Fruit fly (Drosophila melanogaster) whole organism, embryonic: ENCODE data around the gene CG9986.
A peak's percentile ranks its signal among the peaks of the same experiment; 100 is the strongest.

ENCODE experiments used
- Adf1 ChIP-seq: fragments of 200-800 bp; sonication (Bioruptor generic); IDR thresholded peaks from 2 replicates; pipeline ENCODE4 v1.3.6; 2022; ENCODE audit warnings: missing biosample characterization, missing genetic modification characterization
- Aef1 ChIP-seq: fragments of 200-800 bp; sonication (Bioruptor generic); IDR thresholded peaks from 3 replicates; pipeline ENCODE4 v1.3.6; 2022; ENCODE audit warnings: missing biosample characterization, missing genetic modification characterization
- CG10366 ChIP-seq: fragments of 200-800 bp; sonication (Bioruptor generic); IDR thresholded peaks from 2 replicates; pipeline ENCODE4 v1.3.6; 2022; ENCODE audit warnings: missing biosample characterization, missing genetic modification characterization
- CG10565 ChIP-seq: fragments of 200-800 bp; sonication (Bioruptor generic); optimal IDR thresholded peaks from 3 replicates; lab custom pipeline; 2016; ENCODE audit warnings: missing biosample characterization, mild to moderate bottlenecking, missing genetic modification characterization
- CG12155 ChIP-seq: fragments of 200-800 bp; sonication (Bioruptor generic); optimal IDR thresholded peaks from 3 replicates; lab custom pipeline; 2016; ENCODE audit warnings: missing biosample characterization, missing genetic modification characterization
- CG1233 ChIP-seq: fragments of 200-800 bp; sonication (Bioruptor generic); optimal IDR thresholded peaks from 4 replicates; lab custom pipeline; 2018; ENCODE audit warnings: missing biosample characterization, mild to moderate bottlenecking, missing genetic modification characterization
- CG13296 ChIP-seq: fragments of 200-800 bp; sonication (Bioruptor generic); optimal IDR thresholded peaks from 3 replicates; lab custom pipeline; 2018; ENCODE audit warnings: missing biosample characterization, mild to moderate bottlenecking, missing genetic modification characterization
- CG13424 ChIP-seq: fragments of 200-800 bp; sonication (Bioruptor generic); optimal IDR thresholded peaks from 2 replicates; lab custom pipeline; 2019; ENCODE audit warnings: missing biosample characterization, mild to moderate bottlenecking, missing genetic modification characterization, moderate library complexity
- CG14014 ChIP-seq: fragments of 200-800 bp; sonication (Bioruptor generic); IDR thresholded peaks from 2 replicates; pipeline ENCODE4 v1.3.6; 2022; ENCODE audit warnings: missing biosample characterization, missing genetic modification characterization
- CG14050 ChIP-seq: fragments of 200-800 bp; sonication (Bioruptor generic); IDR thresholded peaks from 3 replicates; pipeline ENCODE4 v1.3.6; 2022; ENCODE audit warnings: missing biosample characterization, missing genetic modification characterization
- CG15514 ChIP-seq: fragments of 200-800 bp; sonication (Bioruptor generic); optimal IDR thresholded peaks from 3 replicates; lab custom pipeline; 2017; ENCODE audit warnings: missing biosample characterization, missing genetic modification characterization, mild to moderate bottlenecking, moderate library complexity, missing genetic modification reagents
- CG15601 ChIP-seq: fragments of 200-800 bp; sonication (Bioruptor generic); optimal IDR thresholded peaks from 3 replicates; lab custom pipeline; 2019; ENCODE audit warnings: missing biosample characterization, mild to moderate bottlenecking, missing genetic modification characterization, moderate library complexity
- CG1603 ChIP-seq: fragments of 200-800 bp; sonication (Bioruptor generic); optimal IDR thresholded peaks from 2 replicates; lab custom pipeline; 2019; ENCODE audit warnings: missing biosample characterization, mild to moderate bottlenecking, missing genetic modification characterization, moderate library complexity
- CG2678 ChIP-seq: fragments of 200-800 bp; sonication (Bioruptor generic); optimal IDR thresholded peaks from 3 replicates; lab custom pipeline; 2019; ENCODE audit warnings: missing biosample characterization, mild to moderate bottlenecking, missing genetic modification characterization, moderate library complexity
- CG2712 ChIP-seq: fragments of 200-800 bp; optimal IDR thresholded peaks from 3 replicates; lab custom pipeline; 2019; ENCODE audit warnings: missing biosample characterization, mild to moderate bottlenecking, missing genetic modification characterization, moderate library complexity
- CG31441 ChIP-seq: fragments of 200-800 bp; sonication (Bioruptor generic); IDR thresholded peaks from 2 replicates; pipeline ENCODE4 v1.3.6; 2022; ENCODE audit warnings: missing biosample characterization, missing genetic modification characterization
- CG32532 ChIP-seq: fragments of 200-800 bp; sonication (Bioruptor generic); IDR thresholded peaks from 2 replicates; pipeline ENCODE4 v1.3.6; 2022; ENCODE audit warnings: missing biosample characterization, missing genetic modification characterization
- CG6791 ChIP-seq: fragments of 200-800 bp; sonication (Bioruptor generic); IDR thresholded peaks from 3 replicates; pipeline ENCODE4 v1.3.6; 2022; ENCODE audit warnings: missing biosample characterization, missing genetic modification characterization; ENCODE audit not compliant: partially characterized antibody
- CG7786 ChIP-seq: fragments of 200-800 bp; sonication (Bioruptor generic); optimal IDR thresholded peaks from 2 replicates; lab custom pipeline; 2016; ENCODE audit warnings: missing biosample characterization, missing genetic modification characterization
- CG7839 ChIP-seq: fragments of 200-800 bp; sonication (Bioruptor generic); optimal IDR thresholded peaks from 3 replicates; lab custom pipeline; 2018; ENCODE audit warnings: missing biosample characterization, mild to moderate bottlenecking, missing genetic modification characterization, moderate library complexity
- CG9932 ChIP-seq: fragments of 200-800 bp; sonication (Bioruptor generic); IDR thresholded peaks from 2 replicates; pipeline ENCODE4 v1.3.6; 2022; ENCODE audit warnings: missing biosample characterization, missing genetic modification characterization
- D19B ChIP-seq: fragments of 200-800 bp; sonication (Bioruptor generic); optimal IDR thresholded peaks from 2 replicates; lab custom pipeline; 2017; ENCODE audit warnings: missing biosample characterization, mild to moderate bottlenecking, missing genetic modification characterization
- Dad ChIP-seq: fragments of 200-800 bp; sonication (Bioruptor generic); optimal IDR thresholded peaks from 3 replicates; lab custom pipeline; 2016; ENCODE audit warnings: missing biosample characterization, missing genetic modification characterization
- HHEX ChIP-seq: fragments of 200-800 bp; sonication (Bioruptor generic); optimal IDR thresholded peaks from 3 replicates; lab custom pipeline; 2017; ENCODE audit warnings: missing biosample characterization, mild to moderate bottlenecking, missing genetic modification characterization, missing genetic modification reagents
- Lim3 ChIP-seq: fragments of 200-800 bp; sonication (Bioruptor generic); IDR thresholded peaks from 2 replicates; pipeline ENCODE4 v1.3.6; 2022; ENCODE audit warnings: missing biosample characterization, missing genetic modification characterization
- Med ChIP-seq: fragments of 200-800 bp; sonication (Bioruptor generic); peaks from one replicate; lab custom pipeline; 2016; ENCODE audit warnings: missing biosample characterization, missing genetic modification characterization, mild to moderate bottlenecking, inconsistent platforms, moderate library complexity
- Neu2 ChIP-seq: fragments of 200-800 bp; sonication (Bioruptor generic); optimal IDR thresholded peaks from 3 replicates; lab custom pipeline; 2016; ENCODE audit warnings: missing biosample characterization, missing genetic modification characterization, borderline replicate concordance
- Oli ChIP-seq: fragments of 200-800 bp; sonication (Bioruptor generic); optimal IDR thresholded peaks from 2 replicates; lab custom pipeline; 2018; ENCODE audit warnings: missing biosample characterization, mild to moderate bottlenecking, missing genetic modification characterization, moderate library complexity
- Pdp1 ChIP-seq, 2 experiments: fragments of 200-800 bp; sonication (Bioruptor generic); optimal IDR thresholded peaks; 3 replicates each; lab custom pipeline; 2016; ENCODE audit warnings: missing biosample characterization in 2 of 2, missing genetic modification characterization in 2 of 2, mild to moderate bottlenecking in 1 of 2, moderate library complexity in 1 of 2
- Side ChIP-seq: fragments of 200-800 bp; sonication (Bioruptor generic); optimal IDR thresholded peaks from 2 replicates; lab custom pipeline; 2016; ENCODE audit warnings: missing biosample characterization, missing genetic modification characterization
- Stat92E ChIP-seq, 3 experiments: fragments of >200 bp in 2 of 3; fragments of 200-800 bp in 1 of 3; sonication (Bioruptor generic) in 1 of 3; optimal IDR thresholded peaks; 2 replicates each; lab custom pipeline; 2017 to 2019; ENCODE audit warnings: missing biosample characterization in 3 of 3, missing genetic modification characterization in 3 of 3, mild to moderate bottlenecking in 1 of 3, moderate library complexity in 1 of 3
- ap ChIP-seq: fragments of 200-800 bp; sonication (Bioruptor generic); IDR thresholded peaks from 2 replicates; pipeline ENCODE4 v1.3.6; 2022; ENCODE audit warnings: missing biosample characterization, missing genetic modification characterization
- ato ChIP-seq: fragments of 200-800 bp; sonication (Bioruptor generic); IDR thresholded peaks from 2 replicates; pipeline ENCODE4 v1.3.6; 2022; ENCODE audit warnings: missing biosample characterization, missing genetic modification characterization; ENCODE audit not compliant: partially characterized antibody
- cato ChIP-seq: fragments of 200-800 bp; sonication (Bioruptor generic); optimal IDR thresholded peaks from 2 replicates; lab custom pipeline; 2016; ENCODE audit warnings: missing biosample characterization, missing genetic modification characterization, borderline replicate concordance
- chif ChIP-seq, 2 experiments: fragments of 200-800 bp; sonication (Bioruptor generic); optimal IDR thresholded peaks; 3 replicates each; lab custom pipeline; 2016; ENCODE audit warnings: missing biosample characterization in 2 of 2, missing genetic modification characterization in 2 of 2
- dati ChIP-seq: fragments of 200-800 bp; sonication (Bioruptor generic); IDR thresholded peaks from 2 replicates; pipeline ENCODE4 v1.3.6; 2022; ENCODE audit warnings: missing biosample characterization, missing genetic modification characterization
- disco-r ChIP-seq: fragments of 200-800 bp; sonication (Bioruptor generic); optimal IDR thresholded peaks from 2 replicates; lab custom pipeline; 2016; ENCODE audit warnings: missing biosample characterization, missing genetic modification characterization
- dm ChIP-seq: fragments of 200-800 bp; sonication (Bioruptor generic); optimal IDR thresholded peaks from 3 replicates; lab custom pipeline; 2016; ENCODE audit warnings: missing biosample characterization, missing genetic modification characterization
- dmrt99B ChIP-seq: fragments of 200-800 bp; sonication (Bioruptor generic); optimal IDR thresholded peaks from 2 replicates; lab custom pipeline; 2018; ENCODE audit warnings: missing biosample characterization, mild to moderate bottlenecking, missing genetic modification characterization, moderate library complexity
- fd96Cb ChIP-seq: fragments of 200-800 bp; sonication (Bioruptor generic); optimal IDR thresholded peaks from 2 replicates; lab custom pipeline; 2018; ENCODE audit warnings: missing biosample characterization, mild to moderate bottlenecking, missing genetic modification characterization, moderate library complexity
- gro ChIP-seq: fragments of 200-800 bp; sonication (Bioruptor generic); optimal IDR thresholded peaks from 2 replicates; lab custom pipeline; 2016; ENCODE audit warnings: missing biosample characterization, missing genetic modification characterization
- ham ChIP-seq: fragments of 200-800 bp; sonication (Bioruptor generic); IDR thresholded peaks from 2 replicates; pipeline ENCODE4 v1.3.6; 2022; ENCODE audit warnings: missing biosample characterization, missing genetic modification characterization
- hkb ChIP-seq, 2 experiments: fragments of 200-800 bp in 1 of 2; fragments of >200 bp in 1 of 2; sonication (Bioruptor generic) in 1 of 2; IDR thresholded peaks in 1 of 2; optimal IDR thresholded peaks in 1 of 2; 2 replicates each; pipeline versions ENCODE4 v1.3.6 to Lab custom; 2017 to 2022; ENCODE audit warnings: missing biosample characterization in 1 of 2, missing genetic modification characterization in 1 of 2
- mirr ChIP-seq: fragments of 200-800 bp; sonication (Bioruptor generic); optimal IDR thresholded peaks from 3 replicates; lab custom pipeline; 2018; ENCODE audit warnings: missing biosample characterization, mild to moderate bottlenecking, missing genetic modification characterization
- org-1 ChIP-seq: fragments of 200-800 bp; sonication (Bioruptor generic); optimal IDR thresholded peaks from 2 replicates; lab custom pipeline; 2017; ENCODE audit warnings: missing biosample characterization, missing genetic modification characterization
- otp ChIP-seq: fragments of 200-800 bp; sonication (Bioruptor generic); IDR thresholded peaks from 3 replicates; pipeline ENCODE4, ENCODE4 v1.3.6; 2022; ENCODE audit warnings: missing biosample characterization, missing genetic modification characterization
- sens ChIP-seq: fragments of 200-800 bp; sonication (Bioruptor generic); peaks from one replicate; lab custom pipeline; 2016; ENCODE audit warnings: missing biosample characterization, missing genetic modification characterization
- sqz ChIP-seq: fragments of 200-800 bp; sonication (Bioruptor generic); optimal IDR thresholded peaks from 3 replicates; lab custom pipeline; 2018; ENCODE audit warnings: missing biosample characterization, mild to moderate bottlenecking, missing genetic modification characterization
- trem ChIP-seq: fragments of 200-800 bp; optimal IDR thresholded peaks from 3 replicates; lab custom pipeline; 2019; ENCODE audit warnings: missing biosample characterization, mild to moderate bottlenecking, missing genetic modification characterization, moderate library complexity

Gene CG9986

dm6 chr3R:28586224-28586623 is 19.7 kb upstream of the CG9986 start (continued):
- TF ChIP-seq CG13296 (GFP tag; lab: Kevin White, UChicago) (no peak), Side (GFP tag; lab: Kevin White, UChicago) (no peak), CG2678 (tag; lab: Kevin White, UChicago) (no peak), chif (GFP tag; optimal IDR thresholded peaks at IDR 0.05; lab: Kevin White, UChicago) (no peak), CG12155 (no peak), CG2712 (tag; lab: Kevin White, UChicago) (no peak)

DNA sequence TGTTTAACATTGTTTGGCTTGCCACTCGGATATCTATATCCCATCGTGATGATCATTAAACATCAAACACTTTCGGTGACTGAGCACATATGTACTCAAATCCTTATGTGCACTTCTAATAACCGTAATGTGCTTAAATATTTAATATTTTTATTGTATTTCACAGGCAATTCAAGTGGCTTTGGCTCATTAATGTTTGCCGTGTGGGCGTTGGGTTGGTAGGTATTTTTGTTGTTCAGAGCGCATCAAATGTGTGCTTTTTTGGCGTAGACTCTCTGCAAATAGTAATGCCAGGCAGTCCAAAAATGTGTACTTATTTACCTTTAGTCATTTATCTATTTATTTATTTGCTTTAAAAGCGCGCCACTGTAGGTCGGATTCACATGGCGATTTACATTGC is 18.9 kb upstream of the CG9986 start:
- TF ChIP-seq Dad (GFP tag; lab: Kevin White, UChicago): no peak
- TF ChIP-seq CG14014 (GFP tag; lab: Robert Waterston, UW): peak; percentile 12; the same call in 1 of the 2 replicates
- peak; percentile 41 for TF ChIP-seq dmrt99B
- TF ChIP-seq Med (GFP tag; lab: Kevin White, UChicago): peak; percentile 73
- TF ChIP-seq ato (GFP tag; lab: Robert Waterston, UW): no peak
- TF ChIP-seq CG31441 (GFP tag; lab: Robert Waterston, UW): peak; percentile 60
- TF ChIP-seq HHEX (GFP tag; lab: Kevin White, UChicago): peak; percentile 20
- no peak for TF ChIP-seq CG10565 (GFP tag; lab: Kevin White, UChicago)
- TF ChIP-seq CG15514 (GFP tag; lab: Kevin White, UChicago): peak; percentile 5
- TF ChIP-seq cato: peak; percentile 18
- TF ChIP-seq CG13424 (tag; lab: Kevin White, UChicago): peak; percentile 32
- no peak for TF ChIP-seq CG9932 (GFP tag; lab: Robert Waterston, UW)
- no peak for TF ChIP-seq dati (GFP tag; lab: Robert Waterston, UW)
- no peak for TF ChIP-seq Aef1 (GFP tag; lab: Robert Waterston, UW)
- no peak for TF ChIP-seq fd96Cb
- TF ChIP-seq ham: no peak
- no peak for TF ChIP-seq trem (tag; lab: Kevin White, UChicago)
- TF ChIP-seq CG7839: peak; percentile 43
- no peak for TF ChIP-seq otp (GFP tag; lab: Robert Waterston, UW)
- TF ChIP-seq org-1 (GFP tag; lab: Kevin White, UChicago): peak; percentile 19
- no peak for TF ChIP-seq Adf1
- peak; percentile 60 for TF ChIP-seq CG1603
- no peak for TF ChIP-seq Neu2 (GFP tag; lab: Kevin White, UChicago)
- no peak for TF ChIP-seq disco-r (GFP tag; lab: Kevin White, UChicago)
- TF ChIP-seq CG32532 (GFP tag; lab: Robert Waterston, UW): no peak
- no peak for TF ChIP-seq hkb (optimal IDR thresholded peaks at IDR 0.05; lab: Kevin White, UChicago)
- TF ChIP-seq hkb (GFP tag; IDR thresholded peaks at IDR 0.05; lab: Robert Waterston, UW): peak; percentile 60; the same call in 1 of the 2 replicates
- TF ChIP-seq gro (GFP tag; lab: Kevin White, UChicago): no peak
- peak in 1 of 2 experiments; percentile 23 for TF ChIP-seq Pdp1 (GFP tag; optimal IDR thresholded peaks at IDR 0.05; lab: Kevin White, UChicago)
- TF ChIP-seq Stat92E (GFP tag; optimal IDR thresholded peaks at IDR 0.05; lab: Kevin White, UChicago): no peak
- no peak for TF ChIP-seq CG14050 (GFP tag; lab: Robert Waterston, UW)
- TF ChIP-seq CG7786: no peak
- TF ChIP-seq Lim3 (GFP tag; lab: Robert Waterston, UW): no peak
- peak; percentile 42 for TF ChIP-seq CG15601 (tag; lab: Kevin White, UChicago)
- TF ChIP-seq Oli: peak; percentile 28
- no peak for TF ChIP-seq CG6791
- no peak for TF ChIP-seq CG10366
- TF ChIP-seq dm (GFP tag; lab: Kevin White, UChicago): no peak
- no peak for TF ChIP-seq D19B (GFP tag; lab: Kevin White, UChicago)
- no peak for TF ChIP-seq ap
- no peak for TF ChIP-seq mirr
- TF ChIP-seq CG1233 (GFP tag; lab: Kevin White, UChicago): peak; percentile 15
- TF ChIP-seq sqz: no peak
- peak; percentile 87 for TF ChIP-seq sens (GFP tag; lab: Kevin White, UChicago)
- TF ChIP-seq chif (GFP tag; optimal IDR thresholded peaks at IDR 0.05; lab: Kevin White, UChicago): peak in 1 of 2 experiments; percentile 11
